Worm (Caenorhabditis elegans): ENCODE measurements around the gene F11C1.9.
A peak's percentile ranks its signal among the peaks of the same experiment; 100 is the strongest.

F11C1.9 gene

ce11 chrX:12990529-12991520 is 13.5 kb upstream of the F11C1.9 start, which contains the start of the genes F11C1.1 and vwa-8 (continued):
- no peak for TF ChIP-seq Y5F2A.4 (GFP tag; optimal IDR thresholded peaks at IDR 0.05)
- TF ChIP-seq ceh-62 (tag; optimal IDR thresholded peaks at IDR 0.05): no peak
- no peak for TF ChIP-seq hif-1 (tag; optimal IDR thresholded peaks at IDR 0.05)
- TF ChIP-seq mxl-3 (GFP tag; optimal IDR thresholded peaks at IDR 0.05): peak; percentile 14
- TF ChIP-seq tra-1 (GFP tag; IDR thresholded peaks at IDR 0.05): no peak
- no peak for TF ChIP-seq zfp-2 (tag; optimal IDR thresholded peaks at IDR 0.05)
- TF ChIP-seq ama-1 (optimal IDR thresholded peaks at IDR 0.05): no peak
- TF ChIP-seq nhr-77 (tag; optimal IDR thresholded peaks at IDR 0.05): no peak
- no peak for TF ChIP-seq lin-39 (tag; optimal IDR thresholded peaks at IDR 0.05)
- TF ChIP-seq spr-1 (tag; optimal IDR thresholded peaks at IDR 0.05): no peak
- TF ChIP-seq zfp-3 (GFP tag; conservative IDR thresholded peaks at IDR 0.05): no peak
- TF ChIP-seq lin-15B (tag; optimal IDR thresholded peaks at IDR 0.05): no peak
- TF ChIP-seq T20F7.1 (GFP tag; optimal IDR thresholded peaks at IDR 0.05): peak; percentile 49
- TF ChIP-seq dpl-1 (GFP tag; optimal IDR thresholded peaks at IDR 0.05): no peak
- TF ChIP-seq F37D6.2 (tag; optimal IDR thresholded peaks at IDR 0.05): no peak
- TF ChIP-seq tag-97 (GFP tag; IDR thresholded peaks at IDR 0.05): no peak
- TF ChIP-seq aha-1 (tag): peak; percentile 98
- TF ChIP-seq unc-39 (tag; optimal IDR thresholded peaks at IDR 0.05): no peak
- TF ChIP-seq rbr-2 (tag; optimal IDR thresholded peaks at IDR 0.05): no peak
- TF ChIP-seq Y48G9A.11 (GFP tag; IDR thresholded peaks at IDR 0.05): no peak
- TF ChIP-seq F49E8.2 (tag; optimal IDR thresholded peaks at IDR 0.05; ENCODE audit: borderline replicate concordance): no peak
- no peak for TF ChIP-seq ztf-7 (tag; optimal IDR thresholded peaks at IDR 0.05)
- peak; percentile 58 for TF ChIP-seq nhr-48 (tag; optimal IDR thresholded peaks at IDR 0.05)
- no peak for TF ChIP-seq unc-130 (GFP tag; optimal IDR thresholded peaks at IDR 0.05)
- TF ChIP-seq egl-43 (GFP tag; IDR thresholded peaks at IDR 0.05): no peak
- no peak for TF ChIP-seq madf-9 (GFP tag; conservative IDR thresholded peaks at IDR 0.05)
- TF ChIP-seq attf-4 (tag; optimal IDR thresholded peaks at IDR 0.05): no peak
- TF ChIP-seq daf-16 (GFP tag; optimal IDR thresholded peaks at IDR 0.05): peak in 1 of 2 experiments; percentile 18
- peak; percentile 53 for TF ChIP-seq daf-16 (tag; optimal IDR thresholded peaks at IDR 0.05)
- no peak for TF ChIP-seq ceh-32 (tag; optimal IDR thresholded peaks at IDR 0.05; ENCODE audit: poor library complexity)
- no peak for TF ChIP-seq madf-5 (GFP tag; IDR thresholded peaks at IDR 0.05)
- TF ChIP-seq ceh-82 (tag; optimal IDR thresholded peaks at IDR 0.05): no peak
- TF ChIP-seq mep-1 (tag; optimal IDR thresholded peaks at IDR 0.05): peak; percentile 36
- no peak for TF ChIP-seq zip-2 (tag; optimal IDR thresholded peaks at IDR 0.05)
- TF ChIP-seq dmd-6 (GFP tag; IDR thresholded peaks at IDR 0.05): peak; percentile 46; the same call in 1 of the 2 replicates
- no peak for TF ChIP-seq daf-12 (tag; optimal IDR thresholded peaks at IDR 0.05)
- no peak for TF ChIP-seq F44E2.7 (GFP tag; IDR thresholded peaks at IDR 0.05)
- TF ChIP-seq nhr-10 (tag; optimal IDR thresholded peaks at IDR 0.05): peak; percentile 89
- no peak for TF ChIP-seq fkh-10 (GFP tag; optimal IDR thresholded peaks at IDR 0.05)
- peak; percentile 25 for TF ChIP-seq nhr-28 (tag; optimal IDR thresholded peaks at IDR 0.05)
- no peak for TF ChIP-seq ceh-44 (GFP tag; IDR thresholded peaks at IDR 0.05)
- TF ChIP-seq egl-27 (tag; optimal IDR thresholded peaks at IDR 0.05): no peak
- no peak for TF ChIP-seq ztf-11 (tag; optimal IDR thresholded peaks at IDR 0.05)
- TF ChIP-seq arid-1 (GFP tag; conservative IDR thresholded peaks at IDR 0.05): 0 out of 2 replicates have a peak, but pooled peaks have one; percentile 28
- TF ChIP-seq daf-8 (GFP tag; IDR thresholded peaks at IDR 0.05): no peak
- peak; percentile 65 for TF ChIP-seq hlh-11 (tag; optimal IDR thresholded peaks at IDR 0.05)
- TF ChIP-seq set-16 (GFP tag; IDR thresholded peaks at IDR 0.05): no peak
- no peak for TF ChIP-seq mxl-2 (GFP tag; conservative IDR thresholded peaks at IDR 0.05)
- TF ChIP-seq hlh-30 (tag; optimal IDR thresholded peaks at IDR 0.05; ENCODE audit: insufficient read depth): peak; percentile 79
- TF ChIP-seq nhr-6 (tag; optimal IDR thresholded peaks at IDR 0.05): peak; percentile 74
- 0 out of 2 replicates have a peak, but pooled peaks have one; percentile 28 for TF ChIP-seq lin-38 (GFP tag; IDR thresholded peaks at IDR 0.05)

Data from whole organism, L4 larva.